Fruit fly (Drosophila melanogaster): ENCODE data around the gene mbf1.
A peak's percentile ranks its signal among the peaks of the same experiment; 100 is the strongest.

Gene mbf1

DNA sequence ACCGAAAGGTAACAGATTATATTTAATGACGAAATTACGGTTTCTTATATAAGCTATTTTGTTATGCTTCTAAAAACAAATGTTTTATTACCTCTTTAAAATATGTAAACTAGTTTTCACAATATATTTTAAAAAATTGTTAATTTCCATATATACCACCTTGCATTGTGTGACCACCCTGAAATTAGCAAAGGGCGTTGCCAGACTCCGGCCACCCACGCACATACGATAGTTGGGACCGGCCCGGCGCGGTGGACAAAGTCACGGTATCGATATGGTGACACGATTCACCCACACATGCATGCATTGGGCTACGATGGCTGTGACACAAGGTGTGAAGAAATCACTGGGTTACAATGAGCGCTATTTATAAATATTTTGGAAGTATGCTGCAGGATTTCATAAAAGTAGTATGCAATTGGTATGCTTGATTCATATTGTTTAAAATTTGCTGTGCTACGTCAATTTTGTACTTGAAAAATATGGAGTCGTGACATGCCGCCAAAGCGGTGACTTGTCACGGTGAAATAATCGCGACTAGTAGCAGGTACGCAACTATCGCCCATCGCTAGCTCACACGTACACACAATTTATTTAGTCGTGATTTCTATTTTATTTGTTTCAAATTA, 13.9 kb downstream of the mbf1 start (continued):
- TF ChIP-seq Oli (tag; optimal IDR thresholded peaks at IDR 0.05) (peak; percentile 21), CG16779 (GFP tag; IDR thresholded peaks at IDR 0.05) (no peak), fd3F (GFP tag; optimal IDR thresholded peaks at IDR 0.05) (peak; percentile 21), Tbp (GFP tag; optimal IDR thresholded peaks at IDR 0.05) (no peak), CG11398 (GFP tag; optimal IDR thresholded peaks at IDR 0.05) (peak; percentile 54), CG12391 (tag; optimal IDR thresholded peaks at IDR 0.05) (peak; percentile 73), gsb-n (tag; optimal IDR thresholded peaks at IDR 0.05) (no peak), gcm2 (GFP tag; optimal IDR thresholded peaks at IDR 0.05) (no peak), NfI (GFP tag; optimal IDR thresholded peaks at IDR 0.05) (peak; percentile 47), gce (GFP tag; IDR thresholded peaks at IDR 0.05) (no peak), cato (GFP tag; optimal IDR thresholded peaks at IDR 0.05; ENCODE audit: borderline replicate concordance) (no peak), Ada2b (GFP tag; IDR thresholded peaks at IDR 0.05) (peak; percentile 51), HmgD (GFP tag; optimal IDR thresholded peaks at IDR 0.05) (peak; percentile 89), pfk (GFP tag; optimal IDR thresholded peaks at IDR 0.05) (no peak), Ets97D (GFP tag; optimal IDR thresholded peaks at IDR 0.05) (peak; percentile 76), sisA (GFP tag; IDR thresholded peaks at IDR 0.05) (peak; percentile 47), unpg (GFP tag; optimal IDR thresholded peaks at IDR 0.05) (peak; percentile 64), so (GFP tag; IDR thresholded peaks at IDR 0.05) (0 out of 3 replicates have a peak, but pooled peaks have one; percentile 43), CG4707 (GFP tag; optimal IDR thresholded peaks at IDR 0.05) (no peak), CG9727 (GFP tag; optimal IDR thresholded peaks at IDR 0.05) (peak; percentile 68), H2.0 (GFP tag; IDR thresholded peaks at IDR 0.05) (peak; percentile 52), CG12942 (GFP tag; optimal IDR thresholded peaks at IDR 0.05) (peak; percentile 39), CG3065 (GFP tag; optimal IDR thresholded peaks at IDR 0.05) (peak; percentile 26), CG42726 (GFP tag; IDR thresholded peaks at IDR 0.05; ENCODE audit: partially characterized antibody) (peak; percentile 87), tup (GFP tag; optimal IDR thresholded peaks at IDR 0.05) (peak; percentile 10), sob (GFP tag; IDR thresholded peaks at IDR 0.05) (peak; percentile 64; the same call in 1 of the 2 replicates), CG2202 (tag; optimal IDR thresholded peaks at IDR 0.05) (no peak), org-1 (GFP tag; optimal IDR thresholded peaks at IDR 0.05) (no peak), CG8290 (GFP tag; optimal IDR thresholded peaks at IDR 0.05) (peak; percentile 75), CG8290 (tag; optimal IDR thresholded peaks at IDR 0.05) (peak; percentile 77 to 79), CG4360 (GFP tag; IDR thresholded peaks at IDR 0.05) (peak; percentile 36; the same call in 1 of the 2 replicates), Ets65A (GFP tag) (peak; percentile 97), wdn (GFP tag; IDR thresholded peaks at IDR 0.05) (no peak; the same call in 1 of the 2 replicates), CG15073 (GFP tag; optimal IDR thresholded peaks at IDR 0.05) (no peak), CG18619 (GFP tag; optimal IDR thresholded peaks at IDR 0.05) (peak; percentile 32), Lhr (GFP tag; optimal IDR thresholded peaks at IDR 0.05) (peak; percentile 58), seq (GFP tag; IDR thresholded peaks at IDR 0.05) (no peak), bigmax (GFP tag; optimal IDR thresholded peaks at IDR 0.05) (no peak), CG2129 (GFP tag; IDR thresholded peaks at IDR 0.05; ENCODE audit: partially characterized antibody) (peak; percentile 90), Bteb2 (GFP tag; optimal IDR thresholded peaks at IDR 0.05) (peak; percentile 38), CG17361 (GFP tag; IDR thresholded peaks at IDR 0.05) (peak; percentile 73; the same call in 2 of the 3 replicates), Hr78 (GFP tag; optimal IDR thresholded peaks at IDR 0.05) (no peak), CTCF (GFP tag; optimal IDR thresholded peaks at IDR 0.05) (no peak), YL-1 (GFP tag; optimal IDR thresholded peaks at IDR 0.05) (peak; percentile 93), Max (GFP tag; optimal IDR thresholded peaks at IDR 0.05) (peak; percentile 76), CG10431 (GFP tag; optimal IDR thresholded peaks at IDR 0.05) (peak; percentile 64), CG18262 (tag; optimal IDR thresholded peaks at IDR 0.05) (peak; percentile 62), CG7357 (GFP tag; IDR thresholded peaks at IDR 0.05) (peak; percentile 51; the same call in 1 of the 3 replicates), sqz (GFP tag; optimal IDR thresholded peaks at IDR 0.05) (no peak), CG11085 (GFP tag; IDR thresholded peaks at IDR 0.05) (peak; percentile 33; the same call in 1 of the 2 replicates), CG31224 (GFP tag; IDR thresholded peaks at IDR 0.05) (peak; percentile 54)

All from whole organism, embryonic.